Worm (Caenorhabditis elegans): ENCODE measurements around the gene tsen-54.

tsen-54 gene

DNA sequence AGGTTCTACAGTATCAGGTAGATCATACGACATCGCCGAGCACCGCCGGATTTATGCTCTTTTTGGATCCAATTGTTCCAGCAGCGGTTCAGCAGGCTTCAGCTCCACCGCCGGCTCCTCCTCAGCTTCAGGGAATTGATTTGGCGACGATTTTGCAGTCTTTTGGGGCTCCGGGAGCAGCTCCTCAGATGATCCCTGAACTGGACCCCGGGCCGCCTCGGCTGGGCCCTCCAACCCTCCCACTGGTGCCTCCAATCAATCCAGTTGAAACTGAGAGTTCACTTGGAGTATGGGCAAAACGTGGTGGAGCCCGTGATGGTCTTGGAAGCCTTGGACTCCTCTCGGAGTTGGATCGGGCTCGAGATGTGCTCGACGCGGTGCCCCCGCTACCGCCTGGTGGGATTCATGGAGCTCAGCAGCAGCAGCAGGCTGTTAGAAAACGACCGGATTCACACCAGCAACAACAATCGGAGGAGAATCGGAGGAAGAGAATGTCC, 42.9 kb downstream of the tsen-54 start:
- no peak for TF ChIP-seq ceh-43 (GFP tag; optimal IDR thresholded peaks at IDR 0.05)
- no peak for TF ChIP-seq bed-3 (GFP tag; optimal IDR thresholded peaks at IDR 0.05)
- TF ChIP-seq nhr-237 (tag; optimal IDR thresholded peaks at IDR 0.05): no peak
- no peak for TF ChIP-seq M03D4.4 (tag; optimal IDR thresholded peaks at IDR 0.05)
- TF ChIP-seq unc-120 (tag; optimal IDR thresholded peaks at IDR 0.05; ENCODE audit: poor library complexity, severe bottlenecking): no peak
- no peak for TF ChIP-seq sptf-1 (tag; optimal IDR thresholded peaks at IDR 0.05)
- TF ChIP-seq unc-62 (GFP tag; optimal IDR thresholded peaks at IDR 0.05): no peak

DNA sequence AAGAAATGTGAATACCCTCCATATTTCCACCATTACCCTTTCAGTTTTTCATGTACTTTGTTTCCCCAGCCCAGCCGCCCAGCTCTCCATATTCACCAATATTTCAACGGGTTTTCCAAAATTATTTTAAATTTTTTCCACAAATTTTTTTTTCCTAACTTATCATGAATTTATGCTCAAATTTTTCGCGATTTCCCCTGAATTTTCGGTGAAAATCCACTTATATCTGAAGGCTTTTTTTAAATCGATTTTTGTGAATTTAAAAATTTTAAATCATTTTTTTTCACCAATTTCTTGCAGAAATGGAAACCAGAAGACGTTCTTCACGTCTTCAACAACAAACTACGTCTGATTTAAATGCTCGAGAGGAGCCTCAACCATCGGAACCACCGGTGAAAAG, 44.8 kb downstream of the tsen-54 start, which contains the start of gene xpc-1:
TSS of gene xpc-1 (plus strand) at position 301 of the 400 bp plus-strand sequence.
- TF ChIP-seq nhr-28 (tag; optimal IDR thresholded peaks at IDR 0.05): no peak
- TF ChIP-seq flh-1 (GFP tag; optimal IDR thresholded peaks at IDR 0.05): no peak
- no peak for TF ChIP-seq drap-1 (GFP tag; optimal IDR thresholded peaks at IDR 0.05)
- TF ChIP-seq mep-1 (tag; optimal IDR thresholded peaks at IDR 0.05): no peak

DNA sequence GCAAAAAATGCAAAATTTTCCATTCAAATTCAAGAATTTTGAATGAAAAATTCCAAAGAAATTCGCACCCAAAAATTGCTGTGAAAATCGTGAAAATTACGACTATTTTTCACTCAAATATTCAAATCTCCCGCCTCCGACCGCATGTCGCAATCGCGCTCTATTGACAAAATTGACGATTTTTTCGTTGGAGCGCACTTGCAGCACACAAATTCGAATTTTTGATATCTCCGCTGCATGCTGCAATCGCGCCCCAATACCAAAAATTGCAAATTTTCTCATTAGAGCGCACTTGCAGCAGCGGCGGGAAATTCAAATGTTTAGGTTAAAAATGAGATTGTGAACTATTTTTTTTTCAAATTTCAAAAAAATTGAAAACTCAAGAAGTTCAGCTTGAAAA, 49.8 kb downstream of the tsen-54 start:
- TF ChIP-seq drap-1 (GFP tag; optimal IDR thresholded peaks at IDR 0.05): no peak
- TF ChIP-seq nhr-28 (tag; optimal IDR thresholded peaks at IDR 0.05): no peak
- TF ChIP-seq ham-2 (GFP tag; optimal IDR thresholded peaks at IDR 0.05): no peak
- TF ChIP-seq nhr-76 (tag; optimal IDR thresholded peaks at IDR 0.05): no peak
- TF ChIP-seq lin-13 (tag; optimal IDR thresholded peaks at IDR 0.05): no peak
- no peak for TF ChIP-seq mep-1 (tag; optimal IDR thresholded peaks at IDR 0.05)
- no peak for TF ChIP-seq bed-3 (GFP tag; optimal IDR thresholded peaks at IDR 0.05)
- no peak for TF ChIP-seq flh-1 (GFP tag; optimal IDR thresholded peaks at IDR 0.05)
- TF ChIP-seq cnd-1 (tag; optimal IDR thresholded peaks at IDR 0.05): no peak
- no peak for TF ChIP-seq hlh-1 (tag; optimal IDR thresholded peaks at IDR 0.05)
- TF ChIP-seq lsy-2 (tag; optimal IDR thresholded peaks at IDR 0.05): no peak

ce11 chrIV:2002290-2002689, 54.3 kb downstream of the tsen-54 start:
- TF ChIP-seq flh-1 (GFP tag; optimal IDR thresholded peaks at IDR 0.05) (no peak), lin-32 (GFP tag; optimal IDR thresholded peaks at IDR 0.05) (no peak), sptf-1 (tag; optimal IDR thresholded peaks at IDR 0.05) (no peak), ztf-11 (tag; optimal IDR thresholded peaks at IDR 0.05) (no peak), ces-1 (GFP tag; optimal IDR thresholded peaks at IDR 0.05) (no peak), lsy-2 (tag; optimal IDR thresholded peaks at IDR 0.05) (no peak), elt-1 (tag; optimal IDR thresholded peaks at IDR 0.05; ENCODE audit: borderline replicate concordance, insufficient read depth) (no peak), mls-2 (tag; optimal IDR thresholded peaks at IDR 0.05) (no peak), nhr-76 (tag; optimal IDR thresholded peaks at IDR 0.05) (no peak), drap-1 (GFP tag; optimal IDR thresholded peaks at IDR 0.05) (no peak)

All from whole organism, mixed stage, embryonic.